Worm (Caenorhabditis elegans): ENCODE measurements around the gene cas-1.

Gene cas-1

DNA sequence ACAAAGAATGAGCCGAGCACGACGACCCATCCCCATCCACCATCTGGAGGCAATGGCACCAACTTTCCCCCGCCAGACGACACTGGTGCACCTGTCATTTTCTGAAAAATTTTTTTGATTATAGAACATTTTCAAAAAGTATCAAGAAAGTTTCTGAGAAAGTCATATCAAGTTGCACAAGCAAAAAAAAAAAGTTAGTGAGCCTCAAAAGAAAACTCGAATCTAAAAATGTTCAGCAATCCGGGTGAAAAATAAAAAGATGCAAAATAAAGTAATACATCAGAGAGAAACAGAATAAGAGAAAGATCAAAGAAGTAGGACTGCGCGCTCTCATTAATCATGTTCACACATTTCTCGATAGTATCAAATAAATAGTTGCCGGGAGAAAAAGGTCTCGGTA is 43.1 kb downstream of the cas-1 start, which contains the start of gene mct-6:
Gene mct-6 (minus strand): TSS at position 101 of the 400 bp plus-strand sequence.
- TF ChIP-seq fkh-10 (GFP tag; optimal IDR thresholded peaks at IDR 0.05), result no peak
- no peak for TF ChIP-seq tra-1 (GFP tag; IDR thresholded peaks at IDR 0.05)
- TF ChIP-seq saeg-2 (GFP tag; IDR thresholded peaks at IDR 0.05), result no peak
- TF ChIP-seq lim-7 (GFP tag; IDR thresholded peaks at IDR 0.05), result no peak
- TF ChIP-seq madf-9 (GFP tag; conservative IDR thresholded peaks at IDR 0.05), result no peak
- no peak for TF ChIP-seq daf-12 (tag; optimal IDR thresholded peaks at IDR 0.05)
- no peak for TF ChIP-seq nhr-10 (tag; optimal IDR thresholded peaks at IDR 0.05)
- no peak for TF ChIP-seq mdt-29 (GFP tag; IDR thresholded peaks at IDR 0.05)
- TF ChIP-seq dmd-8 (GFP tag; IDR thresholded peaks at IDR 0.05), result no peak
- TF ChIP-seq jun-1 (tag; optimal IDR thresholded peaks at IDR 0.05), result no peak
- no peak for TF ChIP-seq fos-1 (tag; optimal IDR thresholded peaks at IDR 0.05)
- TF ChIP-seq lin-29 (GFP tag; IDR thresholded peaks at IDR 0.05), result no peak
- TF ChIP-seq mep-1 (tag; optimal IDR thresholded peaks at IDR 0.05), result no peak
- TF ChIP-seq Y48G9A.11 (GFP tag; IDR thresholded peaks at IDR 0.05), result no peak
- TF ChIP-seq T26A8.4 (GFP tag; IDR thresholded peaks at IDR 0.05), result no peak
- no peak for TF ChIP-seq attf-4 (tag; optimal IDR thresholded peaks at IDR 0.05)
- TF ChIP-seq egl-27 (tag; optimal IDR thresholded peaks at IDR 0.05), result no peak
- TF ChIP-seq F10B5.3 (tag; optimal IDR thresholded peaks at IDR 0.05), result no peak
- TF ChIP-seq hlh-30 (tag; optimal IDR thresholded peaks at IDR 0.05; ENCODE audit: insufficient read depth), result no peak
- no peak for TF ChIP-seq zag-1 (tag; optimal IDR thresholded peaks at IDR 0.05)

DNA sequence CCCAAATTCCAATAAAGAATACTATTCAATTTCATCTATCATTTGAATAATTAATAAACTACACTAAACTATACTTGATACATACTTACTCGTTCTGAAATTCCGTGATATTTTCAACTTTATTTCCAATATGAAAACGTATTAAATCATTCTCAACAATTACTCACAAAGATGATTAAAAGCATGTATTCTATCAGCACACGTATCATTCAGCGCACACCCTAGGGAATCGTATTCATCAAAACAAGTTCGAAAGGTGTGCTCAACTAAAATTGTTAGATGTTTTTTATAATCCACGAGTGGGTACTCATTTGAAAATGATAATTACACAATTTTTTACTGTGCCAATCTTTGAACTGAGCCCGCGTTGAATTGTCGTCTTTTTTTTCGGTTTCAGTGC is 50.9 kb downstream of the cas-1 start, which contains the start of gene C10E2.1:
Gene C10E2.1 (plus strand): TSS at position 301 of the 400 bp plus-strand sequence.
- TF ChIP-seq set-16 (GFP tag; IDR thresholded peaks at IDR 0.05) (no peak), tag-97 (GFP tag; IDR thresholded peaks at IDR 0.05) (no peak), hlh-11 (tag; optimal IDR thresholded peaks at IDR 0.05) (no peak), snpc-4 (tag; optimal IDR thresholded peaks at IDR 0.05) (no peak), attf-4 (tag; optimal IDR thresholded peaks at IDR 0.05) (no peak), pha-4 (GFP tag; IDR thresholded peaks at IDR 0.05) (no peak), pha-4 (tag; optimal IDR thresholded peaks at IDR 0.05) (no peak), egl-43 (GFP tag; IDR thresholded peaks at IDR 0.05) (no peak), D1046.2 (GFP tag; IDR thresholded peaks at IDR 0.05) (no peak), mes-2 (tag; optimal IDR thresholded peaks at IDR 0.05; ENCODE audit: poor library complexity, severe bottlenecking) (no peak), ceh-44 (GFP tag; IDR thresholded peaks at IDR 0.05) (no peak), lin-1 (GFP tag; IDR thresholded peaks at IDR 0.05) (no peak), nhr-77 (tag; optimal IDR thresholded peaks at IDR 0.05) (no peak), daf-16 (GFP tag; optimal IDR thresholded peaks at IDR 0.05) (no peak), daf-16 (tag; optimal IDR thresholded peaks at IDR 0.05) (no peak)
